Worm (Caenorhabditis elegans): ENCODE measurements around the gene C49C8.3.

- TF ChIP-seq snpc-4 (tag; optimal IDR thresholded peaks at IDR 0.05), result no peak
- no peak for TF ChIP-seq pha-4 (tag; optimal IDR thresholded peaks at IDR 0.05)
- no peak for TF ChIP-seq ztf-11 (tag; optimal IDR thresholded peaks at IDR 0.05)
- no peak for TF ChIP-seq nhr-237 (tag; optimal IDR thresholded peaks at IDR 0.05)
- no peak for TF ChIP-seq mep-1 (tag; optimal IDR thresholded peaks at IDR 0.05)
Measured at ce11 chrIV:8686510-8686909, 42.0 kb downstream of the C49C8.3 start, which contains the start of gene pole-2.

All from whole organism, mixed stage, embryonic.